Fruit fly (Drosophila melanogaster) whole organism, embryonic: ENCODE data around the gene CG14427.

Experiments
- Aef1 ChIP-seq: fragments of 200-800 bp; sonication (Bioruptor generic); IDR thresholded peaks from 3 replicates; pipeline ENCODE4 v1.3.6; 2022; ENCODE audit warnings: missing biosample characterization, missing genetic modification characterization
- Awh ChIP-seq: fragments of 200-800 bp; sonication (Bioruptor generic); IDR thresholded peaks from 2 replicates; pipeline ENCODE4, ENCODE4 v1.3.6; 2022; ENCODE audit warnings: missing biosample characterization, missing genetic modification characterization
- B-H1 ChIP-seq: fragments of 200-800 bp; sonication (Bioruptor generic); IDR thresholded peaks from 3 replicates; pipeline ENCODE4 v1.3.6; 2022; ENCODE audit warnings: missing biosample characterization, missing genetic modification characterization
- Bgb ChIP-seq: fragments of 200-800 bp; sonication (Bioruptor generic); IDR thresholded peaks from 2 replicates; pipeline ENCODE4 v1.3.6; 2022; ENCODE audit warnings: missing biosample characterization, missing genetic modification characterization; ENCODE audit not compliant: partially characterized antibody
- CG11504 ChIP-seq: fragments of 200-800 bp; sonication (Bioruptor generic); optimal IDR thresholded peaks from 3 replicates; lab custom pipeline; 2019; ENCODE audit warnings: missing biosample characterization, mild to moderate bottlenecking, missing genetic modification characterization, moderate library complexity
- CG11696 ChIP-seq: fragments of 200-800 bp; sonication (Bioruptor generic); IDR thresholded peaks from 2 replicates; pipeline ENCODE4 v1.3.6; 2022; ENCODE audit warnings: missing biosample characterization, missing genetic modification characterization
- CG12104 ChIP-seq: fragments of 200-800 bp; sonication (Bioruptor generic); optimal IDR thresholded peaks from 3 replicates; lab custom pipeline; 2016; ENCODE audit warnings: missing biosample characterization, missing genetic modification characterization
- CG15601 ChIP-seq: fragments of 200-800 bp; sonication (Bioruptor generic); optimal IDR thresholded peaks from 3 replicates; lab custom pipeline; 2019; ENCODE audit warnings: missing biosample characterization, mild to moderate bottlenecking, missing genetic modification characterization, moderate library complexity
- CG1603 ChIP-seq: fragments of 200-800 bp; sonication (Bioruptor generic); optimal IDR thresholded peaks from 2 replicates; lab custom pipeline; 2019; ENCODE audit warnings: missing biosample characterization, mild to moderate bottlenecking, missing genetic modification characterization, moderate library complexity
- CG17359 ChIP-seq: fragments of 200-800 bp; sonication (Bioruptor generic); optimal IDR thresholded peaks from 3 replicates; lab custom pipeline; 2018; ENCODE audit warnings: missing biosample characterization, mild to moderate bottlenecking, missing genetic modification characterization, moderate library complexity
- CG2678 ChIP-seq: fragments of 200-800 bp; sonication (Bioruptor generic); optimal IDR thresholded peaks from 3 replicates; lab custom pipeline; 2019; ENCODE audit warnings: missing biosample characterization, mild to moderate bottlenecking, missing genetic modification characterization, moderate library complexity
- CG3163 ChIP-seq: fragments of 200-800 bp; sonication (Bioruptor generic); optimal IDR thresholded peaks from 3 replicates; lab custom pipeline; 2016; ENCODE audit warnings: missing biosample characterization, missing genetic modification characterization
- CG4820 ChIP-seq: fragments of 200-800 bp; sonication (Bioruptor generic); optimal IDR thresholded peaks from 3 replicates; lab custom pipeline; 2016; ENCODE audit warnings: missing biosample characterization, missing genetic modification characterization
- CG8944 ChIP-seq: fragments of 200-800 bp; sonication (Bioruptor generic); optimal IDR thresholded peaks from 3 replicates; lab custom pipeline; 2016; ENCODE audit warnings: missing biosample characterization, missing genetic modification characterization
- Drgx ChIP-seq: fragments of 200-800 bp; sonication (Bioruptor generic); IDR thresholded peaks from 2 replicates; pipeline ENCODE4 v1.3.6; 2022; ENCODE audit warnings: missing biosample characterization, missing genetic modification characterization
- Elba2 ChIP-seq: fragments of 200-800 bp; sonication (Bioruptor generic); optimal IDR thresholded peaks from 3 replicates; lab custom pipeline; 2016; ENCODE audit warnings: missing biosample characterization, missing genetic modification characterization
- HLH3B ChIP-seq: fragments of 200-800 bp; sonication (Bioruptor generic); IDR thresholded peaks from 2 replicates; pipeline ENCODE4 v1.3.6; 2022; ENCODE audit warnings: missing biosample characterization, missing genetic modification characterization
- HLH4C ChIP-seq: fragments of 200-800 bp; sonication (Bioruptor generic); IDR thresholded peaks from 3 replicates; pipeline ENCODE4 v1.3.6; 2022; ENCODE audit warnings: missing biosample characterization, missing genetic modification characterization; ENCODE audit not compliant: partially characterized antibody
- Hand ChIP-seq: fragments of 200-800 bp; sonication (Bioruptor generic); optimal IDR thresholded peaks from 2 replicates; lab custom pipeline; 2017; ENCODE audit warnings: mild to moderate bottlenecking, missing biosample characterization, missing genetic modification reagents, missing genetic modification characterization
- MESR4 ChIP-seq: fragments of 200-800 bp; sonication (Bioruptor generic); optimal IDR thresholded peaks from 2 replicates; lab custom pipeline; 2018; ENCODE audit warnings: missing biosample characterization, mild to moderate bottlenecking, missing genetic modification characterization, moderate library complexity
- Nf-YC ChIP-seq: fragments of 200-800 bp; optimal IDR thresholded peaks from 3 replicates; lab custom pipeline; 2019; ENCODE audit warnings: missing biosample characterization, mild to moderate bottlenecking, missing genetic modification characterization, moderate library complexity
- Oli ChIP-seq: fragments of 200-800 bp; sonication (Bioruptor generic); optimal IDR thresholded peaks from 2 replicates; lab custom pipeline; 2018; ENCODE audit warnings: missing biosample characterization, mild to moderate bottlenecking, missing genetic modification characterization, moderate library complexity
- Optix ChIP-seq: fragments of 200-800 bp; sonication (Bioruptor generic); IDR thresholded peaks from 3 replicates; pipeline ENCODE4 v1.3.6; 2022; ENCODE audit warnings: missing biosample characterization, missing genetic modification characterization
- Ravus ChIP-seq: fragments of 200-800 bp; sonication (Bioruptor generic); IDR thresholded peaks from 2 replicates; pipeline ENCODE4 v1.3.6; 2022; ENCODE audit warnings: missing biosample characterization, missing genetic modification characterization
- Sry-δ ChIP-seq: fragments of 200-800 bp; sonication (Bioruptor generic); optimal IDR thresholded peaks from 2 replicates; lab custom pipeline; 2016; ENCODE audit warnings: missing biosample characterization, missing genetic modification characterization
- Ssrp ChIP-seq: fragments of 200-800 bp; sonication (Bioruptor generic); optimal IDR thresholded peaks from 2 replicates; lab custom pipeline; 2018; ENCODE audit warnings: missing biosample characterization, mild to moderate bottlenecking, missing genetic modification characterization, moderate library complexity
- Usf ChIP-seq: fragments of 200-800 bp; sonication (Bioruptor generic); optimal IDR thresholded peaks from 2 replicates; lab custom pipeline; 2017; ENCODE audit warnings: missing genotype, missing biosample characterization, missing genetic modification characterization
- ap ChIP-seq: fragments of 200-800 bp; sonication (Bioruptor generic); IDR thresholded peaks from 2 replicates; pipeline ENCODE4 v1.3.6; 2022; ENCODE audit warnings: missing biosample characterization, missing genetic modification characterization
- bowl ChIP-seq: fragments of 200-800 bp; sonication (Bioruptor generic); IDR thresholded peaks from 2 replicates; pipeline ENCODE4 v1.3.6; 2022; ENCODE audit warnings: missing biosample characterization, missing genetic modification characterization
- bsh ChIP-seq, 2 experiments: fragments of 200-800 bp; sonication (Bioruptor generic); optimal IDR thresholded peaks; 2 replicates each; lab custom pipeline; 2017 to 2018; ENCODE audit warnings: mild to moderate bottlenecking in 2 of 2, missing biosample characterization in 2 of 2, missing genetic modification characterization in 2 of 2, moderate library complexity in 1 of 2
- crol ChIP-seq: fragments of 200-800 bp; sonication (Bioruptor generic); IDR thresholded peaks from 2 replicates; pipeline ENCODE4 v1.3.6; 2022; ENCODE audit warnings: missing biosample characterization, missing genetic modification characterization
- dm ChIP-seq: fragments of 200-800 bp; sonication (Bioruptor generic); optimal IDR thresholded peaks from 3 replicates; lab custom pipeline; 2016; ENCODE audit warnings: missing biosample characterization, missing genetic modification characterization
- dmrt99B ChIP-seq: fragments of 200-800 bp; sonication (Bioruptor generic); optimal IDR thresholded peaks from 2 replicates; lab custom pipeline; 2018; ENCODE audit warnings: missing biosample characterization, mild to moderate bottlenecking, missing genetic modification characterization, moderate library complexity
- fd96Cb ChIP-seq: fragments of 200-800 bp; sonication (Bioruptor generic); optimal IDR thresholded peaks from 2 replicates; lab custom pipeline; 2018; ENCODE audit warnings: missing biosample characterization, mild to moderate bottlenecking, missing genetic modification characterization, moderate library complexity
- hkb ChIP-seq, 2 experiments: fragments of 200-800 bp in 1 of 2; fragments of >200 bp in 1 of 2; sonication (Bioruptor generic) in 1 of 2; IDR thresholded peaks in 1 of 2; optimal IDR thresholded peaks in 1 of 2; 2 replicates each; pipeline versions ENCODE4 v1.3.6 to Lab custom; 2017 to 2022; ENCODE audit warnings: missing biosample characterization in 1 of 2, missing genetic modification characterization in 1 of 2
- mirr ChIP-seq: fragments of 200-800 bp; sonication (Bioruptor generic); optimal IDR thresholded peaks from 3 replicates; lab custom pipeline; 2018; ENCODE audit warnings: missing biosample characterization, mild to moderate bottlenecking, missing genetic modification characterization
- nom ChIP-seq: fragments of 200-800 bp; sonication (Bioruptor generic); optimal IDR thresholded peaks from 2 replicates; lab custom pipeline; 2017; ENCODE audit warnings: missing biosample characterization, missing genetic modification characterization, mild to moderate bottlenecking, moderate library complexity, missing genetic modification reagents
- oc ChIP-seq: fragments of 200-800 bp; sonication (Bioruptor generic); optimal IDR thresholded peaks from 2 replicates; lab custom pipeline; 2018; ENCODE audit warnings: missing biosample characterization, mild to moderate bottlenecking, missing genetic modification characterization, moderate library complexity
- pb ChIP-seq: fragments of 200-800 bp; sonication (Bioruptor generic); optimal IDR thresholded peaks from 3 replicates; lab custom pipeline; 2016; ENCODE audit warnings: missing biosample characterization, missing genetic modification characterization
- prd ChIP-seq, 3 experiments: fragments of >200 bp in 2 of 3; fragments of 200-800 bp in 1 of 3; sonication (Bioruptor generic) in 1 of 3; optimal IDR thresholded peaks in 2 of 3; IDR thresholded peaks in 1 of 3; 2 replicates in 2 of 3; 3 replicates in 1 of 3; pipeline versions ENCODE4 v1.3.6 to Lab custom; 2017 to 2022; ENCODE audit warnings: missing biosample characterization in 1 of 3, missing genetic modification characterization in 1 of 3
- sd ChIP-seq: fragments of 200-800 bp; sonication (Bioruptor generic); optimal IDR thresholded peaks from 3 replicates; lab custom pipeline; 2018; ENCODE audit warnings: missing biosample characterization, mild to moderate bottlenecking, missing genetic modification characterization, moderate library complexity
- sim ChIP-seq: fragments of 200-800 bp; sonication (Bioruptor generic); IDR thresholded peaks from 2 replicates; pipeline ENCODE4 v1.3.6; 2022; ENCODE audit warnings: missing biosample characterization, missing genetic modification characterization
- sisA ChIP-seq: fragments of 200-800 bp; sonication (Bioruptor generic); IDR thresholded peaks from 2 replicates; pipeline ENCODE4 v1.3.6; 2022; ENCODE audit warnings: missing biosample characterization, missing genetic modification characterization
- sna ChIP-seq: fragments of 200-800 bp; sonication (Bioruptor generic); IDR thresholded peaks from 2 replicates; pipeline ENCODE4 v1.3.6; 2022; ENCODE audit warnings: missing biosample characterization, missing genetic modification characterization; ENCODE audit not compliant: partially characterized antibody
- tx ChIP-seq: fragments of 200-800 bp; sonication (Bioruptor generic); optimal IDR thresholded peaks from 2 replicates; lab custom pipeline; 2016; ENCODE audit warnings: missing biosample characterization, missing genetic modification characterization
- z ChIP-seq: fragments of 200-800 bp; sonication (Bioruptor generic); IDR thresholded peaks from 3 replicates; pipeline ENCODE4 v1.3.6; 2022; ENCODE audit warnings: missing biosample characterization, missing genetic modification characterization
- zfh1 ChIP-seq: fragments of 200-800 bp; sonication (Bioruptor generic); IDR thresholded peaks from 3 replicates; pipeline ENCODE4 v1.3.6; 2022; ENCODE audit warnings: missing biosample characterization, missing genetic modification characterization

CG14427 gene

dm6 chrX:7008102-7009087 is 32.0 kb upstream of the CG14427 start (continued):
- TF ChIP-seq Optix (GFP tag; lab: Robert Waterston, UW) (no peak), CG2678 (tag; lab: Kevin White, UChicago) (peak; percentile 30), bowl (GFP tag; lab: Robert Waterston, UW) (no peak), HLH3B (0 out of 2 replicates have a peak, but pooled peaks have one; percentile 28), z (peak; percentile 55; the same call in 1 of the 3 replicates), nom (GFP tag; lab: Kevin White, UChicago) (peak; percentile 45), mirr (no peak), tx (no peak), Aef1 (GFP tag; lab: Robert Waterston, UW) (no peak), CG12104 (GFP tag; lab: Kevin White, UChicago) (no peak), fd96Cb (no peak), CG11504 (peak; percentile 43), sim (GFP tag; lab: Robert Waterston, UW) (no peak), zfh1 (GFP tag; lab: Robert Waterston, UW) (no peak), CG4820 (GFP tag; lab: Kevin White, UChicago) (no peak), hkb (optimal IDR thresholded peaks at IDR 0.05; lab: Kevin White, UChicago) (no peak), hkb (GFP tag; IDR thresholded peaks at IDR 0.05; lab: Robert Waterston, UW) (peak; percentile 40; the same call in 1 of the 2 replicates), sna (no peak), Ravus (no peak), sisA (GFP tag; lab: Robert Waterston, UW) (0 out of 2 replicates have a peak, but pooled peaks have one; percentile 10), CG3163 (no peak), B-H1 (no peak), sd (tag; lab: Kevin White, UChicago) (peak; percentile 54), dm (GFP tag; lab: Kevin White, UChicago) (no peak), CG1603 (tag; lab: Kevin White, UChicago) (peak; percentile 8), Oli (tag; lab: Kevin White, UChicago) (peak; percentile 10), oc (tag; lab: Kevin White, UChicago) (peak; percentile 42), CG17359 (tag; lab: Kevin White, UChicago) (peak; percentile 3), HLH4C (GFP tag; lab: Robert Waterston, UW) (no peak), CG11696 (GFP tag; lab: Robert Waterston, UW) (no peak), Drgx (GFP tag; lab: Robert Waterston, UW) (peak; percentile 74; the same call in 1 of the 2 replicates), pb (GFP tag; lab: Kevin White, UChicago) (no peak), CG8944 (no peak), Awh (0 out of 2 replicates have a peak, but pooled peaks have one; percentile 28), prd (optimal IDR thresholded peaks at IDR 0.05; lab: Kevin White, UChicago) (no peak), prd (GFP tag; IDR thresholded peaks at IDR 0.05; lab: Robert Waterston, UW) (no peak; the same call in 2 of the 3 replicates), Sry-δ (GFP tag; lab: Kevin White, UChicago) (no peak), dmrt99B (peak; percentile 33), Bgb (GFP tag; lab: Robert Waterston, UW) (no peak), Nf-YC (tag; lab: Kevin White, UChicago) (no peak), Elba2 (GFP tag; lab: Kevin White, UChicago) (no peak), Ssrp (tag; lab: Kevin White, UChicago) (no peak), bsh (GFP tag; optimal IDR thresholded peaks at IDR 0.05; lab: Kevin White, UChicago) (peak; percentile 36), CG15601 (no peak), Hand (GFP tag; lab: Kevin White, UChicago) (no peak), MESR4 (GFP tag; lab: Kevin White, UChicago) (no peak), Usf (GFP tag; lab: Kevin White, UChicago) (no peak), ap (GFP tag; lab: Robert Waterston, UW) (no peak), crol (GFP tag; lab: Robert Waterston, UW) (peak; percentile 51; the same call in 1 of the 2 replicates)
